Fruit fly (Drosophila melanogaster) whole organism, embryonic: ENCODE measurements around the gene GstZ1.

Experiments
- Atf3 ChIP-seq: fragments of 200-800 bp; sonication (Bioruptor generic); optimal IDR thresholded peaks from 3 replicates; lab custom pipeline; 2016; ENCODE audit warnings: missing biosample characterization, missing genetic modification characterization
- CG11247 ChIP-seq: fragments of 200-800 bp; sonication (Bioruptor generic); IDR thresholded peaks from 2 replicates; pipeline ENCODE4 v1.3.6; 2022; ENCODE audit warnings: missing biosample characterization, missing genetic modification characterization
- CG12071 ChIP-seq: fragments of 200-800 bp; sonication (Bioruptor generic); optimal IDR thresholded peaks from 3 replicates; lab custom pipeline; 2018; ENCODE audit warnings: missing biosample characterization, mild to moderate bottlenecking, missing genetic modification characterization
- CG14965 ChIP-seq: fragments of 200-800 bp; sonication (Bioruptor generic); optimal IDR thresholded peaks from 2 replicates; lab custom pipeline; 2016; ENCODE audit warnings: missing biosample characterization, missing genetic modification characterization, borderline replicate concordance
- CG15514 ChIP-seq: fragments of 200-800 bp; sonication (Bioruptor generic); optimal IDR thresholded peaks from 3 replicates; lab custom pipeline; 2017; ENCODE audit warnings: missing biosample characterization, missing genetic modification characterization, mild to moderate bottlenecking, moderate library complexity, missing genetic modification reagents
- CG17359 ChIP-seq: fragments of 200-800 bp; sonication (Bioruptor generic); optimal IDR thresholded peaks from 3 replicates; lab custom pipeline; 2018; ENCODE audit warnings: missing biosample characterization, mild to moderate bottlenecking, missing genetic modification characterization, moderate library complexity
- CG17802 ChIP-seq: fragments of 200-800 bp; sonication (Bioruptor generic); optimal IDR thresholded peaks from 2 replicates; lab custom pipeline; 2018; ENCODE audit warnings: missing biosample characterization, mild to moderate bottlenecking, missing genetic modification characterization, moderate library complexity
- CG2116 ChIP-seq: fragments of 200-800 bp; sonication (Bioruptor generic); optimal IDR thresholded peaks from 3 replicates; lab custom pipeline; 2018; ENCODE audit warnings: missing biosample characterization, mild to moderate bottlenecking, missing genetic modification characterization
- CG4424 ChIP-seq: fragments of 200-800 bp; sonication (Bioruptor generic); optimal IDR thresholded peaks from 3 replicates; lab custom pipeline; 2016; ENCODE audit warnings: missing biosample characterization, missing genetic modification characterization
- CG8388 ChIP-seq: fragments of 200-800 bp; sonication (Bioruptor generic); optimal IDR thresholded peaks from 2 replicates; lab custom pipeline; 2019; ENCODE audit warnings: missing biosample characterization, mild to moderate bottlenecking, missing genetic modification characterization, moderate library complexity
- CG8478 ChIP-seq: fragments of >200 bp; optimal IDR thresholded peaks from 2 replicates; lab custom pipeline; 2018
- CG8924 ChIP-seq: fragments of 200-800 bp; optimal IDR thresholded peaks from 3 replicates; lab custom pipeline; 2019; ENCODE audit warnings: missing biosample characterization, mild to moderate bottlenecking, missing genetic modification characterization, moderate library complexity
- CG9797 ChIP-seq: fragments of 200-800 bp; sonication (Bioruptor generic); optimal IDR thresholded peaks from 3 replicates; lab custom pipeline; 2018; ENCODE audit warnings: missing biosample characterization, mild to moderate bottlenecking, missing genetic modification characterization
- CG9817 ChIP-seq: fragments of 200-800 bp; sonication (Bioruptor generic); optimal IDR thresholded peaks from 2 replicates; lab custom pipeline; 2018; ENCODE audit warnings: missing biosample characterization, mild to moderate bottlenecking, missing genetic modification characterization, moderate library complexity
- Doc3 ChIP-seq: fragments of 200-800 bp; sonication (Bioruptor generic); IDR thresholded peaks from 3 replicates; pipeline ENCODE4 v1.3.6; 2022; ENCODE audit warnings: missing biosample characterization, missing genetic modification characterization; ENCODE audit not compliant: partially characterized antibody
- Drgx ChIP-seq: fragments of 200-800 bp; sonication (Bioruptor generic); IDR thresholded peaks from 2 replicates; pipeline ENCODE4 v1.3.6; 2022; ENCODE audit warnings: missing biosample characterization, missing genetic modification characterization
- E2f2 ChIP-seq: fragments of 200-800 bp; sonication (Bioruptor generic); IDR thresholded peaks from 2 replicates; pipeline ENCODE4 v1.3.6; 2022; ENCODE audit warnings: missing biosample characterization, missing genetic modification characterization
- Fer2 ChIP-seq: fragments of 200-800 bp; sonication (Bioruptor generic); optimal IDR thresholded peaks from 2 replicates; lab custom pipeline; 2018; ENCODE audit warnings: missing biosample characterization, mild to moderate bottlenecking, missing genetic modification characterization, moderate library complexity
- GATAe ChIP-seq: fragments of 200-800 bp; sonication (Bioruptor generic); conservative IDR thresholded peaks from 2 replicates; pipeline ENCODE4 v1.3.6; 2022; ENCODE audit warnings: missing biosample characterization, missing genetic modification characterization
- HLHmδ ChIP-seq: fragments of 200-800 bp; sonication (Bioruptor generic); optimal IDR thresholded peaks from 2 replicates; lab custom pipeline; 2018; ENCODE audit warnings: missing biosample characterization, mild to moderate bottlenecking, missing genetic modification characterization, moderate library complexity
- Med ChIP-seq: fragments of 200-800 bp; sonication (Bioruptor generic); peaks from one replicate; lab custom pipeline; 2016; ENCODE audit warnings: missing biosample characterization, missing genetic modification characterization, mild to moderate bottlenecking, inconsistent platforms, moderate library complexity
- Sox100B ChIP-seq: fragments of 200-800 bp; sonication (Bioruptor generic); optimal IDR thresholded peaks from 3 replicates; lab custom pipeline; 2018; ENCODE audit warnings: missing biosample characterization, mild to moderate bottlenecking, missing genetic modification characterization
- ab ChIP-seq: fragments of 200-800 bp; sonication (Bioruptor generic); optimal IDR thresholded peaks from 2 replicates; lab custom pipeline; 2016; ENCODE audit warnings: missing biosample characterization, missing genetic modification characterization
- aop ChIP-seq: fragments of 200-800 bp; sonication (Bioruptor generic); IDR thresholded peaks from 2 replicates; pipeline ENCODE4 v1.3.6; 2022; ENCODE audit warnings: missing biosample characterization, missing genetic modification characterization
- chif ChIP-seq, 2 experiments: fragments of 200-800 bp; sonication (Bioruptor generic); optimal IDR thresholded peaks; 3 replicates each; lab custom pipeline; 2016; ENCODE audit warnings: missing biosample characterization in 2 of 2, missing genetic modification characterization in 2 of 2
- knrl ChIP-seq: fragments of 200-800 bp; sonication (Bioruptor generic); IDR thresholded peaks from 3 replicates; pipeline ENCODE4 v1.3.6; 2022; ENCODE audit warnings: missing biosample characterization, missing genetic modification characterization; ENCODE audit not compliant: partially characterized antibody
- lab ChIP-seq: fragments of 200-800 bp; sonication (Bioruptor generic); optimal IDR thresholded peaks from 3 replicates; lab custom pipeline; 2017; ENCODE audit warnings: missing biosample characterization, missing genetic modification characterization, mild to moderate bottlenecking, moderate library complexity, missing genetic modification reagents
- luna ChIP-seq: fragments of 200-800 bp; sonication (Bioruptor generic); optimal IDR thresholded peaks from 2 replicates; lab custom pipeline; 2016; ENCODE audit warnings: missing biosample characterization, missing genetic modification characterization
- mirr ChIP-seq: fragments of 200-800 bp; sonication (Bioruptor generic); optimal IDR thresholded peaks from 3 replicates; lab custom pipeline; 2018; ENCODE audit warnings: missing biosample characterization, mild to moderate bottlenecking, missing genetic modification characterization
- nerfin-1 ChIP-seq: fragments of 200-800 bp; sonication (Bioruptor generic); optimal IDR thresholded peaks from 3 replicates; lab custom pipeline; 2019; ENCODE audit warnings: missing biosample characterization, mild to moderate bottlenecking, missing genetic modification characterization, moderate library complexity
- psq ChIP-seq: fragments of 200-800 bp; sonication (Bioruptor generic); optimal IDR thresholded peaks from 2 replicates; lab custom pipeline; 2017; ENCODE audit warnings: missing biosample characterization, missing genetic modification characterization
- sima ChIP-seq: fragments of 200-800 bp; sonication (Bioruptor generic); optimal IDR thresholded peaks from 2 replicates; lab custom pipeline; 2016; ENCODE audit warnings: missing biosample characterization, missing genetic modification characterization
- toy ChIP-seq: fragments of 200-800 bp; sonication (Bioruptor generic); IDR thresholded peaks from 2 replicates; pipeline ENCODE4 v1.3.6; 2022; ENCODE audit warnings: missing biosample characterization, missing genetic modification characterization
- wdn ChIP-seq: fragments of 200-800 bp; sonication (Bioruptor generic); IDR thresholded peaks from 2 replicates; pipeline ENCODE4 v1.3.6; 2022; ENCODE audit warnings: missing biosample characterization, missing genetic modification characterization

The GstZ1 gene

dm6 chr3R:9411928-9412640 is 44.3 kb downstream of the GstZ1 start, which contains the start of the genes Task7 and alpha-Man-IIa (continued):
- no peak for TF ChIP-seq CG15514 (GFP tag; lab: Kevin White, UChicago)
- no peak for TF ChIP-seq chif (GFP tag; optimal IDR thresholded peaks at IDR 0.05; lab: Kevin White, UChicago)
- TF ChIP-seq Atf3 (GFP tag; lab: Kevin White, UChicago), result no peak
- 0 out of 3 replicates have a peak, but pooled peaks have one; percentile 47 for TF ChIP-seq Doc3 (GFP tag; lab: Robert Waterston, UW)
- no peak for TF ChIP-seq wdn (GFP tag; lab: Robert Waterston, UW)
- peak; percentile 66 for TF ChIP-seq CG2116 (GFP tag; lab: Kevin White, UChicago)
- no peak for TF ChIP-seq toy (GFP tag; lab: Robert Waterston, UW)
- TF ChIP-seq Med, result peak; percentile 50
- TF ChIP-seq GATAe (GFP tag; lab: Robert Waterston, UW), result no peak
- no peak for TF ChIP-seq CG8388 (GFP tag; lab: Kevin White, UChicago)
- TF ChIP-seq CG17802 (tag; lab: Kevin White, UChicago), result no peak
- TF ChIP-seq, all 482 proteins: peak for 39

dm6 chr3R:9410182-9410581 is 46.2 kb downstream of the GstZ1 start, which contains the start of gene betaTub85D:
Gene betaTub85D, minus strand, starts transcription at chr3R:9410282.
- TF ChIP-seq CG12071 (GFP tag; lab: Kevin White, UChicago) (no peak), luna (GFP tag; lab: Kevin White, UChicago) (no peak), knrl (GFP tag; lab: Robert Waterston, UW) (no peak), CG4424 (no peak), CG14965 (GFP tag; lab: Kevin White, UChicago) (no peak), nerfin-1 (no peak), aop (GFP tag; lab: Robert Waterston, UW) (no peak)

- no peak for TF ChIP-seq CG17359 (tag; lab: Kevin White, UChicago)
- TF ChIP-seq Drgx (GFP tag; lab: Robert Waterston, UW), result no peak
- no peak for TF ChIP-seq mirr
- TF ChIP-seq HLHmδ (GFP tag; lab: Kevin White, UChicago), result no peak
- no peak for TF ChIP-seq CG8924 (tag; lab: Kevin White, UChicago)
- no peak for TF ChIP-seq lab (GFP tag; lab: Kevin White, UChicago)
- TF ChIP-seq ab, result no peak
- no peak for TF ChIP-seq E2f2 (GFP tag; lab: Robert Waterston, UW)
- no peak for TF ChIP-seq psq (GFP tag; lab: Kevin White, UChicago)
- TF ChIP-seq CG8478 (lab: Kevin White, UChicago), result no peak
- no peak for TF ChIP-seq CG9797 (GFP tag; lab: Kevin White, UChicago)
- no peak for TF ChIP-seq Sox100B (GFP tag; lab: Kevin White, UChicago)
- no peak for TF ChIP-seq CG11247 (GFP tag; lab: Robert Waterston, UW)
- no peak for TF ChIP-seq CG9817 (tag; lab: Kevin White, UChicago)
- no peak for TF ChIP-seq Fer2 (tag; lab: Kevin White, UChicago)
- TF ChIP-seq sima (GFP tag; lab: Kevin White, UChicago), result no peak
- TF ChIP-seq, all 482 proteins: peak for 0
Observed at dm6 chr3R:9408069-9408468, 48.3 kb downstream of the GstZ1 start, which contains the start of gene CG44261. Gene CG44261, minus strand, starts transcription at chr3R:9408169.
